Fruit fly (Drosophila melanogaster) whole organism, embryonic: ENCODE data around the gene CG13884.
A peak's percentile ranks its signal among the peaks of the same experiment; 100 is the strongest.

Source experiments
- Atf-2 ChIP-seq: fragments of 200-800 bp; sonication (Bioruptor generic); optimal IDR thresholded peaks from 2 replicates; lab custom pipeline; 2016; ENCODE audit warnings: missing biosample characterization, missing genetic modification characterization
- Atf6 ChIP-seq: fragments of 200-800 bp; sonication (Bioruptor generic); IDR thresholded peaks from 2 replicates; pipeline ENCODE4 v1.3.6; 2022; ENCODE audit warnings: missing biosample characterization, missing genetic modification characterization
- C15 ChIP-seq: fragments of 200-800 bp; sonication (Bioruptor generic); IDR thresholded peaks from 3 replicates; pipeline ENCODE4 v1.3.6; 2022; ENCODE audit warnings: missing biosample characterization, missing genetic modification characterization
- CG1024 ChIP-seq: fragments of 200-800 bp; sonication (Bioruptor generic); IDR thresholded peaks from 2 replicates; pipeline ENCODE4 v1.3.6; 2022; ENCODE audit warnings: missing biosample characterization, missing genetic modification characterization
- CG10565 ChIP-seq: fragments of 200-800 bp; sonication (Bioruptor generic); optimal IDR thresholded peaks from 3 replicates; lab custom pipeline; 2016; ENCODE audit warnings: missing biosample characterization, mild to moderate bottlenecking, missing genetic modification characterization
- CG10654 ChIP-seq: fragments of 200-800 bp; sonication (Bioruptor generic); optimal IDR thresholded peaks from 2 replicates; lab custom pipeline; 2016; ENCODE audit warnings: missing biosample characterization, missing genetic modification characterization
- CG12071 ChIP-seq: fragments of 200-800 bp; sonication (Bioruptor generic); optimal IDR thresholded peaks from 3 replicates; lab custom pipeline; 2018; ENCODE audit warnings: missing biosample characterization, mild to moderate bottlenecking, missing genetic modification characterization
- CG12155 ChIP-seq: fragments of 200-800 bp; sonication (Bioruptor generic); optimal IDR thresholded peaks from 3 replicates; lab custom pipeline; 2016; ENCODE audit warnings: missing biosample characterization, missing genetic modification characterization
- CG12744 ChIP-seq: fragments of 200-800 bp; sonication (Bioruptor generic); optimal IDR thresholded peaks from 2 replicates; lab custom pipeline; 2016; ENCODE audit warnings: missing biosample characterization, missing genetic modification characterization
- CG13624 ChIP-seq: fragments of 200-800 bp; sonication (Bioruptor generic); optimal IDR thresholded peaks from 2 replicates; lab custom pipeline; 2016; ENCODE audit warnings: missing biosample characterization, missing genetic modification characterization
- CG13894 ChIP-seq: fragments of 200-800 bp; sonication (Bioruptor generic); optimal IDR thresholded peaks from 3 replicates; lab custom pipeline; 2018; ENCODE audit warnings: missing biosample characterization, mild to moderate bottlenecking, missing genetic modification characterization, moderate library complexity
- CG14050 ChIP-seq: fragments of 200-800 bp; sonication (Bioruptor generic); IDR thresholded peaks from 3 replicates; pipeline ENCODE4 v1.3.6; 2022; ENCODE audit warnings: missing biosample characterization, missing genetic modification characterization
- CG15514 ChIP-seq: fragments of 200-800 bp; sonication (Bioruptor generic); optimal IDR thresholded peaks from 3 replicates; lab custom pipeline; 2017; ENCODE audit warnings: missing biosample characterization, missing genetic modification characterization, mild to moderate bottlenecking, moderate library complexity, missing genetic modification reagents
- CG1602 ChIP-seq: fragments of 200-800 bp; sonication (Bioruptor generic); optimal IDR thresholded peaks from 3 replicates; lab custom pipeline; 2016; ENCODE audit warnings: missing biosample characterization, missing genetic modification characterization
- CG16779 ChIP-seq: fragments of 200-800 bp; sonication (Bioruptor generic); IDR thresholded peaks from 2 replicates; pipeline ENCODE4 v1.3.6; 2022; ENCODE audit warnings: missing biosample characterization, missing genetic modification characterization
- CG17186 ChIP-seq: fragments of 200-800 bp; sonication (Bioruptor generic); optimal IDR thresholded peaks from 3 replicates; lab custom pipeline; 2017; ENCODE audit warnings: missing biosample characterization, missing genetic modification reagents, missing genetic modification characterization
- CG17568 ChIP-seq: fragments of 200-800 bp; sonication (Bioruptor generic); optimal IDR thresholded peaks from 2 replicates; lab custom pipeline; 2018; ENCODE audit warnings: missing biosample characterization, mild to moderate bottlenecking, missing genetic modification characterization, moderate library complexity
- CG18262 ChIP-seq: fragments of 200-800 bp; optimal IDR thresholded peaks from 3 replicates; lab custom pipeline; 2019; ENCODE audit warnings: missing biosample characterization, mild to moderate bottlenecking, missing genetic modification characterization, moderate library complexity
- CG3163 ChIP-seq: fragments of 200-800 bp; sonication (Bioruptor generic); optimal IDR thresholded peaks from 3 replicates; lab custom pipeline; 2016; ENCODE audit warnings: missing biosample characterization, missing genetic modification characterization
- CG32772 ChIP-seq: fragments of 200-800 bp; sonication (Bioruptor generic); IDR thresholded peaks from 2 replicates; pipeline ENCODE4 v1.3.6; 2022; ENCODE audit warnings: missing biosample characterization, missing genetic modification characterization
- CG3995 ChIP-seq: fragments of 200-800 bp; sonication (Bioruptor generic); optimal IDR thresholded peaks from 3 replicates; lab custom pipeline; 2016; ENCODE audit warnings: missing biosample characterization, missing genetic modification characterization
- CG4282 ChIP-seq: fragments of 200-800 bp; sonication (Bioruptor generic); optimal IDR thresholded peaks from 2 replicates; lab custom pipeline; 2016; ENCODE audit warnings: missing biosample characterization, missing genetic modification characterization
- CG4360 ChIP-seq: fragments of 200-800 bp; sonication (Bioruptor generic); IDR thresholded peaks from 2 replicates; pipeline ENCODE4 v1.3.6; 2022; ENCODE audit warnings: missing biosample characterization, missing genetic modification characterization
- CG4730 ChIP-seq: fragments of 200-800 bp; sonication (Bioruptor generic); IDR thresholded peaks from 2 replicates; pipeline ENCODE4 v1.3.6; 2022; ENCODE audit warnings: missing biosample characterization, missing genetic modification characterization
- CG7372 ChIP-seq: fragments of 200-800 bp; sonication (Bioruptor generic); IDR thresholded peaks from 2 replicates; pipeline ENCODE4 v1.3.6; 2022; ENCODE audit warnings: missing biosample characterization, missing genetic modification characterization
- Dfd ChIP-seq, 2 experiments: fragments of >200 bp; optimal IDR thresholded peaks; 2 replicates each; lab custom pipeline; 2017; ENCODE audit warnings: missing biosample characterization in 2 of 2, missing genetic modification characterization in 2 of 2
- E2f2 ChIP-seq: fragments of 200-800 bp; sonication (Bioruptor generic); IDR thresholded peaks from 2 replicates; pipeline ENCODE4 v1.3.6; 2022; ENCODE audit warnings: missing biosample characterization, missing genetic modification characterization
- GATAe ChIP-seq: fragments of 200-800 bp; sonication (Bioruptor generic); conservative IDR thresholded peaks from 2 replicates; pipeline ENCODE4 v1.3.6; 2022; ENCODE audit warnings: missing biosample characterization, missing genetic modification characterization
- HLH4C ChIP-seq: fragments of 200-800 bp; sonication (Bioruptor generic); IDR thresholded peaks from 3 replicates; pipeline ENCODE4 v1.3.6; 2022; ENCODE audit warnings: missing biosample characterization, missing genetic modification characterization; ENCODE audit not compliant: partially characterized antibody
- Hmr ChIP-seq: fragments of 200-800 bp; sonication (Bioruptor generic); optimal IDR thresholded peaks from 3 replicates; lab custom pipeline; 2017; ENCODE audit warnings: mild to moderate bottlenecking, missing biosample characterization, missing genetic modification reagents, missing genetic modification characterization
- Hr3 ChIP-seq: fragments of 200-800 bp; sonication (Bioruptor generic); optimal IDR thresholded peaks from 3 replicates; lab custom pipeline; 2016; ENCODE audit warnings: missing biosample characterization, missing genetic modification characterization
- Meics ChIP-seq: fragments of 200-800 bp; sonication (Bioruptor generic); optimal IDR thresholded peaks from 2 replicates; lab custom pipeline; 2017; ENCODE audit warnings: missing biosample characterization, mild to moderate bottlenecking, missing genetic modification characterization
- NC2α ChIP-seq: fragments of 200-800 bp; sonication (Bioruptor generic); optimal IDR thresholded peaks from 2 replicates; lab custom pipeline; 2016; ENCODE audit warnings: missing biosample characterization, missing genetic modification characterization
- NK7.1 ChIP-seq: fragments of 200-800 bp; sonication (Bioruptor generic); optimal IDR thresholded peaks from 3 replicates; lab custom pipeline; 2016; ENCODE audit warnings: missing biosample characterization, missing genetic modification characterization
- Nf-YB ChIP-seq: fragments of 200-800 bp; sonication (Bioruptor generic); optimal IDR thresholded peaks from 3 replicates; lab custom pipeline; 2019; ENCODE audit warnings: missing biosample characterization, mild to moderate bottlenecking, missing genetic modification characterization, moderate library complexity
- Nf-YC ChIP-seq: fragments of 200-800 bp; optimal IDR thresholded peaks from 3 replicates; lab custom pipeline; 2019; ENCODE audit warnings: missing biosample characterization, mild to moderate bottlenecking, missing genetic modification characterization, moderate library complexity
- Oli ChIP-seq: fragments of 200-800 bp; sonication (Bioruptor generic); optimal IDR thresholded peaks from 2 replicates; lab custom pipeline; 2018; ENCODE audit warnings: missing biosample characterization, mild to moderate bottlenecking, missing genetic modification characterization, moderate library complexity
- TFAM ChIP-seq: fragments of 200-800 bp; sonication (Bioruptor generic); optimal IDR thresholded peaks from 2 replicates; lab custom pipeline; 2017; ENCODE audit warnings: missing biosample characterization, missing genetic modification characterization, inconsistent platforms
- ara ChIP-seq: fragments of 200-800 bp; sonication (Bioruptor generic); IDR thresholded peaks from 2 replicates; pipeline ENCODE4 v1.3.6; 2022; ENCODE audit warnings: missing biosample characterization, missing genetic modification characterization
- bigmax ChIP-seq: fragments of 200-800 bp; sonication (Bioruptor generic); optimal IDR thresholded peaks from 2 replicates; lab custom pipeline; 2018; ENCODE audit warnings: missing biosample characterization, mild to moderate bottlenecking, missing genetic modification characterization
- cad ChIP-seq: fragments of >200 bp; optimal IDR thresholded peaks from 2 replicates; lab custom pipeline; 2017; ENCODE audit warnings: missing biosample characterization, missing genetic modification characterization
- cas ChIP-seq: fragments of 200-800 bp; sonication (Bioruptor generic); IDR thresholded peaks from 2 replicates; pipeline ENCODE4 v1.3.6; 2022; ENCODE audit warnings: missing biosample characterization, missing genetic modification characterization
- chinmo ChIP-seq: fragments of 200-800 bp; sonication (Bioruptor generic); IDR thresholded peaks from 4 replicates; pipeline ENCODE4 v1.3.6; 2022; ENCODE audit warnings: missing biosample characterization, missing genetic modification characterization; ENCODE audit not compliant: partially characterized antibody
- fd96Cb ChIP-seq: fragments of 200-800 bp; sonication (Bioruptor generic); optimal IDR thresholded peaks from 2 replicates; lab custom pipeline; 2018; ENCODE audit warnings: missing biosample characterization, mild to moderate bottlenecking, missing genetic modification characterization, moderate library complexity
- fu2 ChIP-seq: fragments of 200-800 bp; sonication (Bioruptor generic); optimal IDR thresholded peaks from 2 replicates; lab custom pipeline; 2016; ENCODE audit warnings: missing biosample characterization, missing genetic modification characterization
- h ChIP-seq: fragments of >200 bp; optimal IDR thresholded peaks from 2 replicates; lab custom pipeline; 2017
- hth ChIP-seq: fragments of >200 bp; optimal IDR thresholded peaks from 2 replicates; lab custom pipeline; 2017; ENCODE audit warnings: inconsistent platforms
- kah ChIP-seq: fragments of 200-800 bp; sonication (Bioruptor generic); optimal IDR thresholded peaks from 2 replicates; lab custom pipeline; 2018; ENCODE audit warnings: missing biosample characterization, mild to moderate bottlenecking, missing genetic modification characterization
- kay ChIP-seq: fragments of 200-800 bp; sonication (Bioruptor generic); optimal IDR thresholded peaks from 2 replicates; lab custom pipeline; 2016; ENCODE audit warnings: missing biosample characterization, missing genetic modification characterization
- nerfin-2 ChIP-seq: fragments of 200-800 bp; sonication (Bioruptor generic); IDR thresholded peaks from 2 replicates; pipeline ENCODE4 v1.3.6; 2022; ENCODE audit warnings: missing biosample characterization, missing genetic modification characterization; ENCODE audit not compliant: partially characterized antibody
- onecut ChIP-seq: fragments of 200-800 bp; sonication (Bioruptor generic); IDR thresholded peaks from 2 replicates; pipeline ENCODE4 v1.3.6; 2022; ENCODE audit warnings: missing biosample characterization, missing genetic modification characterization
- sens-2 ChIP-seq: fragments of 200-800 bp; sonication (Bioruptor generic); IDR thresholded peaks from 2 replicates; pipeline ENCODE4 v1.3.6; 2022; ENCODE audit warnings: missing biosample characterization, missing genetic modification characterization
- so ChIP-seq: fragments of 200-800 bp; sonication (Bioruptor generic); IDR thresholded peaks from 3 replicates; pipeline ENCODE4 v1.3.6; 2022; ENCODE audit warnings: missing biosample characterization, missing genetic modification characterization
- sug ChIP-seq: fragments of 200-800 bp; optimal IDR thresholded peaks from 2 replicates; lab custom pipeline; 2019; ENCODE audit warnings: missing biosample characterization, mild to moderate bottlenecking, missing genetic modification characterization, moderate library complexity

The CG13884 gene

DNA sequence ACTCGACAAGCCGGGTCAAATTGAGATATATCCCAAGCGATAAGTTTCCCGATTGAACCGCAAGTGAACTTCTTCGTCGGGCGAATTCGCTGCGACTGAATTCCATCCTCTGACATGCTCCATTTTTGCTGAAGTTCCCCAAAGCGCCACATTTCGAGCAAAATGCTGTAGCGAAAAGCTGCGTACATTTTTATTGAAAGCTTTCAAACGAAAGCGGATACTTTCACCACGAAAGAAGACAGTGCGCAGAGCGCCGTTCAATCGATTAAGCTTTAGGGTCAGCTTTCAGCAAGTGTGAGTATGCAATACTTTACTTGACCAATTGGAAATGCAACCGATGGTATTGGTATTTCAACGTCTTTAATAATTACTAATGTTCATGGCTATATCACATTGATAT is 23.4 kb downstream of the CG13884 start, which contains the start of gene mthl10 (continued):
- TF ChIP-seq kah = no peak
- TF ChIP-seq kay (GFP tag; lab: Kevin White, UChicago) = no peak
- no peak for TF ChIP-seq so (GFP tag; lab: Robert Waterston, UW)
- 0 out of 2 replicates have a peak, but pooled peaks have one; percentile 16 for TF ChIP-seq CG4360 (GFP tag; lab: Robert Waterston, UW)
- TF ChIP-seq hth (lab: Kevin White, UChicago) = no peak
- TF ChIP-seq sug (tag; lab: Kevin White, UChicago) = peak; percentile 11
- TF ChIP-seq CG10654 (GFP tag; lab: Kevin White, UChicago) = no peak
- no peak for TF ChIP-seq NC2α (GFP tag; lab: Kevin White, UChicago)
- TF ChIP-seq CG1602 (GFP tag; lab: Kevin White, UChicago) = no peak
- TF ChIP-seq chinmo = 0 out of 4 replicates have a peak, but pooled peaks have one; percentile 53
- TF ChIP-seq h (lab: Kevin White, UChicago) = no peak
- TF ChIP-seq CG14050 (GFP tag; lab: Robert Waterston, UW) = no peak
- no peak for TF ChIP-seq CG1024 (GFP tag; lab: Robert Waterston, UW)
- no peak for TF ChIP-seq Atf-2 (GFP tag; lab: Kevin White, UChicago)
- TF ChIP-seq Atf6 (GFP tag; lab: Robert Waterston, UW) = no peak
- TF ChIP-seq cas = no peak
- no peak for TF ChIP-seq Hr3 (GFP tag; lab: Kevin White, UChicago)
- no peak for TF ChIP-seq CG10565
- TF ChIP-seq CG4282 = no peak
- TF ChIP-seq CG12744 (GFP tag; lab: Kevin White, UChicago) = no peak
- TF ChIP-seq GATAe (GFP tag; lab: Robert Waterston, UW) = no peak
- no peak for TF ChIP-seq TFAM
- no peak for TF ChIP-seq HLH4C (GFP tag; lab: Robert Waterston, UW)
- TF ChIP-seq fu2 = no peak
- no peak for TF ChIP-seq ara (GFP tag; lab: Robert Waterston, UW)
- TF ChIP-seq CG17568 (GFP tag; lab: Kevin White, UChicago) = no peak
- TF ChIP-seq CG13894 (tag; lab: Kevin White, UChicago) = no peak
- TF ChIP-seq Nf-YC (tag; lab: Kevin White, UChicago) = peak; percentile 69
- TF ChIP-seq CG12155 (GFP tag; lab: Kevin White, UChicago) = no peak
- TF ChIP-seq NK7.1 (GFP tag; lab: Kevin White, UChicago) = no peak
- TF ChIP-seq CG16779 (GFP tag; lab: Robert Waterston, UW) = no peak
- no peak for TF ChIP-seq Oli
- peak; percentile 89 for TF ChIP-seq onecut (GFP tag; lab: Robert Waterston, UW)
- TF ChIP-seq bigmax (GFP tag; lab: Kevin White, UChicago) = no peak
- TF ChIP-seq nerfin-2 (GFP tag; lab: Robert Waterston, UW) = no peak
- TF ChIP-seq CG17186 (GFP tag; lab: Kevin White, UChicago) = no peak
- TF ChIP-seq CG3163 (GFP tag; lab: Kevin White, UChicago) = no peak
- TF ChIP-seq CG4730 (GFP tag; lab: Robert Waterston, UW) = no peak
- TF ChIP-seq CG32772 (GFP tag; lab: Robert Waterston, UW) = no peak
- TF ChIP-seq Nf-YB (GFP tag; lab: Kevin White, UChicago) = peak; percentile 20
- TF ChIP-seq Dfd (GFP tag; optimal IDR thresholded peaks at IDR 0.05; lab: Kevin White, UChicago) = no peak
- TF ChIP-seq Meics (GFP tag; lab: Kevin White, UChicago) = no peak
- no peak for TF ChIP-seq CG12071 (GFP tag; lab: Kevin White, UChicago)
- TF ChIP-seq fd96Cb (tag; lab: Kevin White, UChicago) = no peak
- no peak for TF ChIP-seq cad (GFP tag; lab: Kevin White, UChicago)
- peak; percentile 52 for TF ChIP-seq Hmr
- TF ChIP-seq sens-2 = no peak
- no peak for TF ChIP-seq CG13624 (GFP tag; lab: Kevin White, UChicago)
- no peak for TF ChIP-seq C15 (GFP tag; lab: Robert Waterston, UW)
- no peak for TF ChIP-seq CG3995 (GFP tag; lab: Kevin White, UChicago)
- TF ChIP-seq E2f2 = peak; percentile 22
- no peak for TF ChIP-seq CG7372 (GFP tag; lab: Robert Waterston, UW)
- TF ChIP-seq CG18262 (tag; lab: Kevin White, UChicago) = no peak
- peak; percentile 9 for TF ChIP-seq CG15514 (GFP tag; lab: Kevin White, UChicago)
